Worm (Caenorhabditis elegans): ENCODE data around the gene cyk-3.

cyk-3 gene

DNA sequence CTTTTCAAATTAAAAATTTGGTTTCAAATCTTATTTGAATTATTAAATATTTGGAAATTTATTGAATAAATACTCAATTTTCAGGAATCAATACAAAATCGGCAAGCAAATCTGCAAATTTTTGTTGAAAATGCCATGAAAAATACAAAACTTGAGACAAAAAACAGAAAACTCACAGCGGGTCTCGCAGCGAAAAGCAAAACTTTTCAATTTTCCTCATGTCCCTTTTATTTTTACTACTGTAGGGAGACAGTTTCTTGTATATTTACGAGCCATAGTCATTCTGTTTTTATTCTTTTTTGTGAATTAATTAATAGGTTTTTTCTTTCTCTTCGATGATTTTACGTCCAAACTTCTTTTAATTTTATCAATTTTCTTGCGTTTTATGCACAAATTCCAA is 31.5 kb upstream of the cyk-3 start:
- TF ChIP-seq flt-1 (GFP tag; IDR thresholded peaks at IDR 0.05) (no peak), med-1 (GFP tag; optimal IDR thresholded peaks at IDR 0.05; ENCODE audit: insufficient read depth) (no peak), ztf-29 (GFP tag; IDR thresholded peaks at IDR 0.05) (no peak), tab-1 (GFP tag; IDR thresholded peaks at IDR 0.05) (no peak), cog-1 (tag; optimal IDR thresholded peaks at IDR 0.05) (no peak), T22C8.4 (GFP tag; IDR thresholded peaks at IDR 0.05) (no peak), klf-2 (GFP tag; conservative IDR thresholded peaks at IDR 0.05) (no peak), ref-1 (GFP tag; conservative IDR thresholded peaks at IDR 0.05) (no peak), ztf-23 (GFP tag; IDR thresholded peaks at IDR 0.05) (no peak)

DNA sequence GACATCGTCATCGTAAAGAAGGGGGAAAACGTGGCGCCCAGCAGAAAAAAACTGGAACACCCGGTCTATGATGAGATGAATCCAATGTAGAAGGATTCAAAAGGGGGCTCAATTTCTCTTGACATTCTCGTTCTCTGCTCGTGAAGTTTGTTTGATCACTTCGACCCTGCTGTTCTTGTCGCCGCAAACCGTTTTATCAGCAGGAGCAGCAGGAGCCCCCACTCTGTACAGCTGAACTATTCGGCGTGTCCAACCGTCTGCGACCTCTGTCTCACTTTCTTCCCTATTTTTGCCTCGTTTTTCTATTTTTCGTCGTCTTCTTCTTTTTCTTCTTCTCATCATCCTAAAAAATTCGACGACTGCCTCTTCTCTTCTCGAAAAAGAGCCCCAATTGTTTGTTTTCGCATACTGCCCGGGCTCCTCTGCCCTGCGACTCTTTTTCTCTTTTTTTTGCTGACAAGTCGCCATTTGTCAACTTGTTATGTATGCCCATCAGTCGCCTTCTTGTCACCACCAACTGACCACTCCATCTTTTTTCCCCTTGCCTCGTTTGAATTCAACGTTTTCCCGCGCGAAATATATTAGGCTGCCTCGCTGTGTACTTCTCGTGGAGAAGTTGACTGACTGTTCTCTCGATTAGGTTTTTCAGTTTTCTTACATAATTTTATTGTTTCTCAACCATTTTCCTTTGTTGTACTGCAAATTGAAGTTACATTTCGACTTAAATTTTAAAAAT is 30.8 kb upstream of the cyk-3 start:
- TF ChIP-seq klf-2 (GFP tag; conservative IDR thresholded peaks at IDR 0.05) (no peak), T22C8.4 (GFP tag; IDR thresholded peaks at IDR 0.05) (no peak), tab-1 (GFP tag; IDR thresholded peaks at IDR 0.05) (no peak), ztf-29 (GFP tag; IDR thresholded peaks at IDR 0.05) (no peak), ztf-23 (GFP tag; IDR thresholded peaks at IDR 0.05) (no peak)

DNA sequence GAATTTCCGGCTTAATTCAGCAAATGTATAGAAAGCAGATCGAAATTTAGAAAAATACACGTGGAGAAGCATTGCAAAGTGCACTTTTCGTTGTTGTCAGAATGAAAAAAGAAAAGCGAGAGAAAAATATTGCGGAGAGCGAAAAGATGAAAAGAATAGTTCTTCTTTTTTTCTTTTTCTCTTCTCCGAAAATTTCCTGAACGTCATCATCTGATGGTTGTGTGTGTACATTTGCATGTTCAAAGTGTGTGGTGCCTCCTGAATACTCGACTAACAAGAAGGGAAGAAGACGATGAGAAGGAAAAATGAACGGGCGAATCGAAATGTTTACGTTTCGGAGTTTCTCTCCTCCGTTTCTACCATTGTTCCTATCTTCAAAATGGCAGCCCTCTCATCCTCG is 29.9 kb upstream of the cyk-3 start:
- TF ChIP-seq cog-1 (tag; optimal IDR thresholded peaks at IDR 0.05): no peak
- no peak for TF ChIP-seq ztf-29 (GFP tag; IDR thresholded peaks at IDR 0.05)
- no peak for TF ChIP-seq flt-1 (GFP tag; IDR thresholded peaks at IDR 0.05)
- no peak for TF ChIP-seq T22C8.4 (GFP tag; IDR thresholded peaks at IDR 0.05)
- TF ChIP-seq med-1 (GFP tag; optimal IDR thresholded peaks at IDR 0.05; ENCODE audit: insufficient read depth): no peak
- TF ChIP-seq tab-1 (GFP tag; IDR thresholded peaks at IDR 0.05): no peak
- TF ChIP-seq klf-2 (GFP tag; conservative IDR thresholded peaks at IDR 0.05): no peak

DNA sequence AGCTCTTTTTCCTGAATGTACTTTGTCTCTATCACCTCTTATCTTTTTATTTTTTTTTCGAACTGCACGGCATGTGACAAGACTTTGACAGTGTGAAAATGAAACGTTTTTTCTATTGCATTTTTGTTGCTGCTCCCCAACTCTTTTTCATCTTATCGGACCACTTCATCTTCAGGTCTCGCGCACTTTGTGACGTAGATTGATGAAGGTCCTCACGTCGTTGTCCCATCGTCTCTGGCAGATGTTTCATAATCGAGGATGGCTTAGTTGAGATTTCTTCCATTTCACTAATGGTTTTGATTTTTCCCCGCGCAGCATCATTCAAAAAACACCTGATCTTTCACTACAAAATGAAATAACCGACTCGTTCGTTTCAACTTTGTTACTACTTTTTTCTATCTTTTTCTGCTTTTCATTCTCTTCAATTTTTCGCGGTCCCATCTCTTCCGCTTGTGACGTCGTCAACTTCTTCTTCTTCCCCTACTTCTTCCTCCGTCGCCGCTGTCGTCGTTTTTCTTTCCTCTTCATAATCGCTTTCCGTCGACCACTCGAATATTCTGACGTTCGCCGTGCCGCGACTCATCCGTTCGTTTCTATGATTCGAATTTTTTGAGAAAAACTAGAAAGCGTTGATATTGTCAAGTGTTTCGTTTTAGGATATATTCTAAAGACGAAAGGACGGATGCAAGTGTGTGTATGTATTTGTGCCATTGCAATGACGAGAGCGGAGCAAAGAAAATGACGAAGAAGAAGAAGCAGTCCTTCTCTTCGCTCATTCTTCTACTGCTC is 28.6 kb upstream of the cyk-3 start, which contains the start of gene T04C9.2:
T04C9.2 (plus strand) TSS at position 739 of the 789 bp plus-strand sequence.
- no peak for TF ChIP-seq med-1 (GFP tag; optimal IDR thresholded peaks at IDR 0.05; ENCODE audit: insufficient read depth)
- TF ChIP-seq flt-1 (GFP tag; IDR thresholded peaks at IDR 0.05): no peak

DNA sequence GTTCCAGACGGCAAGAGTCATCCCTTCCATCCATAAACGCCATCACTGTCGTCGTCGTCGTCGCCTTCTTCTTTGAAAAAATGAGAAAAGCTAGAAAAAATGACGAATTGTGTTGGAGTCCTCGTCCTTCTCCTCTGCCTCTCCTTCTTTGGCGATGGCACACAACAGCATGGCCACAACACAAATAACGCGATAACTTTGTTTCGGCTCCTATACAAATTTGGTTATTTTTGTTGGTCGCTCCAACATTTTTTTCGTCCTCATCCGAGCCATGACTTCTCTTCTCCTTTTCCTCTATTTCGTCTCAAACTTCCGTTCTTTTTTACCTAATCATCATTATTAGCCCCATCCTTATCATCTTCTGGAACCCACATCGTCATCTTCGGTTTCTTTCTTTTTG is 27.9 kb upstream of the cyk-3 start:
- TF ChIP-seq ref-1 (GFP tag; conservative IDR thresholded peaks at IDR 0.05) (no peak), flt-1 (GFP tag; IDR thresholded peaks at IDR 0.05) (0 out of 2 replicates have a peak, but pooled peaks have one; percentile 37), ztf-29 (GFP tag; IDR thresholded peaks at IDR 0.05) (no peak)

DNA sequence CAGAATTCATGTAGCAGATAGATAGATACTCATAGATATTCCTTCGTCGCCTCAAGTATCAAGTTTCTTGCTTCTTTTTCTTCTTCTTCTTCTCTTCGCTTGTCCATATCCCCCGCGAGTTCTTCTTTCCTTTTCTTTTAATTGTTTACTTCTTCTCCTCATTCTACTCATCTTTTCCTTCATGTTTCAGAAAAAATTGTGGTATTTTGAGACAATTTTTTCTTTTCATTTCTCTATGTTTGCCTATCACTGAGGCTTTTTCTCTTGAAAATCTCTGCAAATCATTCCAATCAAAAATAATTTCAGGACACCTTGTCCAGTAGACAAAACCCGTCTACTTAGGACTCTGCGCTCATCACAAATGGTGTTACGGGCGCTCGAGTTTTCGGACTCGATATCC is 27.0 kb upstream of the cyk-3 start, which contains the start of gene T04C9.1:
T04C9.1 (plus strand) TSS at position 301 of the 400 bp plus-strand sequence.
- no peak for TF ChIP-seq cog-1 (tag; optimal IDR thresholded peaks at IDR 0.05)
- TF ChIP-seq ref-1 (GFP tag; conservative IDR thresholded peaks at IDR 0.05): no peak
- no peak for TF ChIP-seq med-1 (GFP tag; optimal IDR thresholded peaks at IDR 0.05; ENCODE audit: insufficient read depth)
- TF ChIP-seq T22C8.4 (GFP tag; IDR thresholded peaks at IDR 0.05): no peak
- no peak for TF ChIP-seq ztf-29 (GFP tag; IDR thresholded peaks at IDR 0.05)
- TF ChIP-seq klf-2 (GFP tag; conservative IDR thresholded peaks at IDR 0.05): no peak
- no peak for TF ChIP-seq tab-1 (GFP tag; IDR thresholded peaks at IDR 0.05)
- no peak for TF ChIP-seq flt-1 (GFP tag; IDR thresholded peaks at IDR 0.05)
- TF ChIP-seq ztf-23 (GFP tag; IDR thresholded peaks at IDR 0.05): no peak

DNA sequence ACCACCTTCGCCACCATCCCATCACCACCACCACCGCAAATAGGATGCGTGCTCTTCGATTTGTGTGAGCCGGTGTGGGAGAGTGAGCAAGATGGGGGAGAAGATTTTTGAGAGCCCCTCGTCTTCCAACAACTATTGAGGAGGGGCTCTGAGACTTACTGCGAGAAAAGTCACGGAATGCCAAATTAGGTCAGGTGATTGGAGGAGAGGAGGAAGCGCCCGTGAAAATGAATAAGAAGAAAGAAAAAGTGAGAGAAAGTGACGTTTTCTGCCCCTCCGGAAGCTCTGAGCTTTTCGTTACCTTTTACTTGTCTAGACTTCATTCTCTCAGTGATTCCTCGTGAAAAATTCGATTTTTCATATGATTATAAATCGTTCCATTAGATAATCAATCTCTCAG is 21.3 kb upstream of the cyk-3 start:
- no peak for TF ChIP-seq ztf-29 (GFP tag; IDR thresholded peaks at IDR 0.05)
- TF ChIP-seq flt-1 (GFP tag; IDR thresholded peaks at IDR 0.05): no peak
- TF ChIP-seq T22C8.4 (GFP tag; IDR thresholded peaks at IDR 0.05): no peak
- no peak for TF ChIP-seq klf-2 (GFP tag; conservative IDR thresholded peaks at IDR 0.05)
- no peak for TF ChIP-seq med-1 (GFP tag; optimal IDR thresholded peaks at IDR 0.05; ENCODE audit: insufficient read depth)
- TF ChIP-seq ztf-23 (GFP tag; IDR thresholded peaks at IDR 0.05): no peak
- TF ChIP-seq tab-1 (GFP tag; IDR thresholded peaks at IDR 0.05): no peak
- TF ChIP-seq ref-1 (GFP tag; conservative IDR thresholded peaks at IDR 0.05): no peak
- TF ChIP-seq cog-1 (tag; optimal IDR thresholded peaks at IDR 0.05): no peak

DNA sequence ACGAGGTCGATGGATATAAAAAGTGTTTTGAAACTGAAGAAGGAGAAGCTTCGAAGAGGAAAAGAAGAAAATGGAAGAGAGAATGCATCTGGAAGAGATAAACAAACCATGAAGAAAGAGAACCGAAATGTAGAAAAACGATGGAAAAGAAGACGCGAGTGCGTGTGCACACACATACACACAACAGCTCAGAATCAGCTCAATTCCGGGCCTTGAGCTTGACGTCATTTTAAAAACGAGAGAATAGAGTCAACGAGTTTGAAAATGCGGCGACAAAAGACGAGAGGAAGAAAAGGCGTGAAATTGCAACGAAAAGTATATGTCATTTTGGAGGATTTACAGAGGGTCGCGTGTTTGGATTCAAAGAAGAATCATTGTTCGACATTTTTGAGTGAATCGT is 20.3 kb upstream of the cyk-3 start:
- no peak for TF ChIP-seq ztf-23 (GFP tag; IDR thresholded peaks at IDR 0.05)

DNA sequence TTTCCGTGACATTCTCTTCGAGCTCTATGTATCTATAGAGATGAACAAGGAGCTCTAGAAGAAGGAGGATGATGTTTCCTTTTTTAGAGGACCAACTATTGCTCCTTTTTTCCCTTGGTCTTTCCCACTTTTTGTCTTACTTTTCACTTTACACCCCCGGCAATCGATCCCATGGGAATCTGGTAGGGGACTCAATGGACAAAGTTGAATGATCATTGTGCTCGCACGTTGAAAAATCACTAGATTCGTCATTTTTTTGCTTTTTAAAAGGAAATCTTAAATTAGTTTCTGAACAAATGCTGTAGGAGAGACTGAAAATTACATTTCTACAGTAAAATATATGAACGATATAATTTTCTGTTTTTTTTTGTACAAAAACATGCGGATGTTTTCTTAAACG is 17.9 kb upstream of the cyk-3 start:
- no peak for TF ChIP-seq flt-1 (GFP tag; IDR thresholded peaks at IDR 0.05)
- no peak for TF ChIP-seq med-1 (GFP tag; optimal IDR thresholded peaks at IDR 0.05; ENCODE audit: insufficient read depth)
- TF ChIP-seq ref-1 (GFP tag; conservative IDR thresholded peaks at IDR 0.05): no peak
- TF ChIP-seq cog-1 (tag; optimal IDR thresholded peaks at IDR 0.05): no peak
- TF ChIP-seq T22C8.4 (GFP tag; IDR thresholded peaks at IDR 0.05): no peak
- TF ChIP-seq tab-1 (GFP tag; IDR thresholded peaks at IDR 0.05): no peak
- no peak for TF ChIP-seq ztf-29 (GFP tag; IDR thresholded peaks at IDR 0.05)
- TF ChIP-seq klf-2 (GFP tag; conservative IDR thresholded peaks at IDR 0.05): no peak
- TF ChIP-seq ztf-23 (GFP tag; IDR thresholded peaks at IDR 0.05): no peak

DNA sequence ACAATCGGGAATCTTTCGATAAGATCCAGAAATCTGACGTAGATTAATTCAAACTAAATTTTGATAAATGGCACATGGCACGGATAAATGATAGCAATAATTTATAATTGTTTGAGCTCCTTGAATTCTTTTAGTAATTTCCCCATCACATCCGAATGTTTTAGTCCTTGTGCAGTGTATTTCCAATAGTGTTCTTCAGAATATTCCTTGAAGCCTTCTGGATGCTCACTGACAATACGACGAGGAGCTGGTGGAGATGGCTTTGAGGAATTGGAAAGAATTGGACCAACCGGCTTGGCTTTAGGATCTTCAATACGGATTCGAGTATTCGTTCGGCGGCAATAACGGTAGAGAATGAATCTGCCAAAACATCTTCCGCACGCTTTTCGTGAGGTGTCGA is 13.5 kb upstream of the cyk-3 start:
- TF ChIP-seq ztf-29 (GFP tag; IDR thresholded peaks at IDR 0.05) (no peak), ztf-23 (GFP tag; IDR thresholded peaks at IDR 0.05) (no peak), tab-1 (GFP tag; IDR thresholded peaks at IDR 0.05) (no peak), ref-1 (GFP tag; conservative IDR thresholded peaks at IDR 0.05) (no peak), klf-2 (GFP tag; conservative IDR thresholded peaks at IDR 0.05) (no peak), cog-1 (tag; optimal IDR thresholded peaks at IDR 0.05) (no peak), med-1 (GFP tag; optimal IDR thresholded peaks at IDR 0.05; ENCODE audit: insufficient read depth) (no peak), flt-1 (GFP tag; IDR thresholded peaks at IDR 0.05) (no peak), T22C8.4 (GFP tag; IDR thresholded peaks at IDR 0.05) (no peak)

Data from whole organism, midembryonic.